Fruit fly (Drosophila melanogaster) whole organism, embryonic: ENCODE data around the gene CG43993.

Experiments used
- Atf6 ChIP-seq: fragments of 200-800 bp; sonication (Bioruptor generic); IDR thresholded peaks from 2 replicates; pipeline ENCODE4 v1.3.6; 2022; ENCODE audit warnings: missing biosample characterization, missing genetic modification characterization
- Bdp1 ChIP-seq: fragments of 200-800 bp; sonication (Bioruptor generic); optimal IDR thresholded peaks from 3 replicates; lab custom pipeline; 2016; ENCODE audit warnings: missing biosample characterization, missing genetic modification characterization
- Blimp-1 ChIP-seq: fragments of 200-800 bp; sonication (Bioruptor generic); optimal IDR thresholded peaks from 3 replicates; lab custom pipeline; 2018; ENCODE audit warnings: missing biosample characterization, missing genetic modification characterization, mild to moderate bottlenecking, moderate library complexity, missing genetic modification reagents
- CG1024 ChIP-seq: fragments of 200-800 bp; sonication (Bioruptor generic); IDR thresholded peaks from 2 replicates; pipeline ENCODE4 v1.3.6; 2022; ENCODE audit warnings: missing biosample characterization, missing genetic modification characterization
- CG12236 ChIP-seq: fragments of 200-800 bp; sonication (Bioruptor generic); optimal IDR thresholded peaks from 2 replicates; lab custom pipeline; 2016; ENCODE audit warnings: missing biosample characterization, missing genetic modification characterization
- CG14050 ChIP-seq: fragments of 200-800 bp; sonication (Bioruptor generic); IDR thresholded peaks from 3 replicates; pipeline ENCODE4 v1.3.6; 2022; ENCODE audit warnings: missing biosample characterization, missing genetic modification characterization
- CG15514 ChIP-seq: fragments of 200-800 bp; sonication (Bioruptor generic); optimal IDR thresholded peaks from 3 replicates; lab custom pipeline; 2017; ENCODE audit warnings: missing biosample characterization, missing genetic modification characterization, mild to moderate bottlenecking, moderate library complexity, missing genetic modification reagents
- CG15601 ChIP-seq: fragments of 200-800 bp; sonication (Bioruptor generic); optimal IDR thresholded peaks from 3 replicates; lab custom pipeline; 2019; ENCODE audit warnings: missing biosample characterization, mild to moderate bottlenecking, missing genetic modification characterization, moderate library complexity
- CG1647 ChIP-seq: fragments of 200-800 bp; sonication (Bioruptor generic); optimal IDR thresholded peaks from 3 replicates; lab custom pipeline; 2016; ENCODE audit warnings: missing biosample characterization, missing genetic modification characterization
- CG16815 ChIP-seq: fragments of 200-800 bp; sonication (Bioruptor generic); optimal IDR thresholded peaks from 3 replicates; lab custom pipeline; 2017; ENCODE audit warnings: missing biosample characterization, mild to moderate bottlenecking, missing genetic modification characterization
- CG17186 ChIP-seq: fragments of 200-800 bp; sonication (Bioruptor generic); optimal IDR thresholded peaks from 3 replicates; lab custom pipeline; 2017; ENCODE audit warnings: missing biosample characterization, missing genetic modification reagents, missing genetic modification characterization
- CG17361 ChIP-seq: fragments of 200-800 bp; sonication (Bioruptor generic); IDR thresholded peaks from 3 replicates; pipeline ENCODE4 v1.3.6; 2022; ENCODE audit warnings: missing biosample characterization, missing genetic modification characterization
- CG17829 ChIP-seq: fragments of 200-800 bp; optimal IDR thresholded peaks from 2 replicates; lab custom pipeline; 2019; ENCODE audit warnings: missing biosample characterization, mild to moderate bottlenecking, missing genetic modification characterization, moderate library complexity
- CG2202 ChIP-seq: fragments of 200-800 bp; sonication (Bioruptor generic); optimal IDR thresholded peaks from 2 replicates; lab custom pipeline; 2018; ENCODE audit warnings: missing biosample characterization, mild to moderate bottlenecking, missing genetic modification characterization
- CG2875 ChIP-seq: fragments of 200-800 bp; sonication (Bioruptor generic); optimal IDR thresholded peaks from 2 replicates; lab custom pipeline; 2017; ENCODE audit warnings: missing biosample characterization, mild to moderate bottlenecking, missing genetic modification characterization, missing genetic modification reagents
- CG30020 ChIP-seq: fragments of 200-800 bp; optimal IDR thresholded peaks from 2 replicates; lab custom pipeline; 2019; ENCODE audit warnings: missing biosample characterization, mild to moderate bottlenecking, missing genetic modification characterization, moderate library complexity
- CG31388 ChIP-seq: fragments of 200-800 bp; sonication (Bioruptor generic); optimal IDR thresholded peaks from 2 replicates; lab custom pipeline; 2016; ENCODE audit warnings: missing biosample characterization, missing genetic modification characterization
- CG32532 ChIP-seq: fragments of 200-800 bp; sonication (Bioruptor generic); IDR thresholded peaks from 2 replicates; pipeline ENCODE4 v1.3.6; 2022; ENCODE audit warnings: missing biosample characterization, missing genetic modification characterization
- CG32772 ChIP-seq: fragments of 200-800 bp; sonication (Bioruptor generic); IDR thresholded peaks from 2 replicates; pipeline ENCODE4 v1.3.6; 2022; ENCODE audit warnings: missing biosample characterization, missing genetic modification characterization
- CG3847 ChIP-seq: fragments of 200-800 bp; sonication (Bioruptor generic); IDR thresholded peaks from 2 replicates; pipeline ENCODE4 v1.3.6; 2022; ENCODE audit warnings: missing biosample characterization, missing genetic modification characterization
- CG4404 ChIP-seq: fragments of 200-800 bp; sonication (Bioruptor generic); IDR thresholded peaks from 2 replicates; pipeline ENCODE4 v1.3.6; 2022; ENCODE audit warnings: missing biosample characterization, missing genetic modification characterization
- CG7928 ChIP-seq: fragments of 200-800 bp; sonication (Bioruptor generic); optimal IDR thresholded peaks from 2 replicates; lab custom pipeline; 2017; ENCODE audit warnings: missing biosample characterization, mild to moderate bottlenecking, missing genetic modification characterization
- CG9817 ChIP-seq: fragments of 200-800 bp; sonication (Bioruptor generic); optimal IDR thresholded peaks from 2 replicates; lab custom pipeline; 2018; ENCODE audit warnings: missing biosample characterization, mild to moderate bottlenecking, missing genetic modification characterization, moderate library complexity
- Camta ChIP-seq: fragments of 200-800 bp; sonication (Bioruptor generic); optimal IDR thresholded peaks from 2 replicates; lab custom pipeline; 2016; ENCODE audit warnings: missing biosample characterization, missing genetic modification characterization
- Dad ChIP-seq: fragments of 200-800 bp; sonication (Bioruptor generic); optimal IDR thresholded peaks from 3 replicates; lab custom pipeline; 2016; ENCODE audit warnings: missing biosample characterization, missing genetic modification characterization
- Gsc ChIP-seq: fragments of 200-800 bp; sonication (Bioruptor generic); IDR thresholded peaks from 2 replicates; pipeline ENCODE4 v1.3.6; 2022; ENCODE audit warnings: missing biosample characterization, missing genetic modification characterization
- Hand ChIP-seq: fragments of 200-800 bp; sonication (Bioruptor generic); optimal IDR thresholded peaks from 2 replicates; lab custom pipeline; 2017; ENCODE audit warnings: mild to moderate bottlenecking, missing biosample characterization, missing genetic modification reagents, missing genetic modification characterization
- Ptx1 ChIP-seq: fragments of 200-800 bp; sonication (Bioruptor generic); IDR thresholded peaks from 2 replicates; pipeline ENCODE4 v1.3.6; 2022; ENCODE audit warnings: missing biosample characterization, missing genetic modification characterization
- Sry-β ChIP-seq: fragments of 200-800 bp; sonication (Bioruptor generic); optimal IDR thresholded peaks from 2 replicates; lab custom pipeline; 2018; ENCODE audit warnings: missing biosample characterization, mild to moderate bottlenecking, missing genetic modification characterization, moderate library complexity
- Taf1 ChIP-seq: fragments of 200-800 bp; sonication (Bioruptor generic); IDR thresholded peaks from 2 replicates; pipeline ENCODE4 v1.3.6; 2022; ENCODE audit warnings: missing biosample characterization, missing genetic modification characterization
- ato ChIP-seq: fragments of 200-800 bp; sonication (Bioruptor generic); IDR thresholded peaks from 2 replicates; pipeline ENCODE4 v1.3.6; 2022; ENCODE audit warnings: missing biosample characterization, missing genetic modification characterization; ENCODE audit not compliant: partially characterized antibody
- bab2 ChIP-seq: fragments of 200-800 bp; sonication (Bioruptor generic); optimal IDR thresholded peaks from 2 replicates; lab custom pipeline; 2016; ENCODE audit warnings: missing biosample characterization, missing genetic modification characterization
- croc ChIP-seq: fragments of 200-800 bp; sonication (Bioruptor generic); conservative IDR thresholded peaks from 3 replicates; pipeline ENCODE4 v1.3.6; 2022; ENCODE audit warnings: missing biosample characterization, missing genetic modification characterization
- cwo ChIP-seq: fragments of 200-800 bp; sonication (Bioruptor generic); optimal IDR thresholded peaks from 3 replicates; lab custom pipeline; 2017; ENCODE audit warnings: missing biosample characterization, missing genetic modification characterization, mild to moderate bottlenecking, moderate library complexity, missing genetic modification reagents
- fd3F ChIP-seq: fragments of 200-800 bp; sonication (Bioruptor generic); optimal IDR thresholded peaks from 2 replicates; lab custom pipeline; 2018; ENCODE audit warnings: missing biosample characterization, mild to moderate bottlenecking, missing genetic modification characterization, moderate library complexity
- gcm2 ChIP-seq: fragments of 200-800 bp; sonication (Bioruptor generic); optimal IDR thresholded peaks from 2 replicates; lab custom pipeline; 2016; ENCODE audit warnings: missing biosample characterization, missing genetic modification characterization
- gfzf ChIP-seq: fragments of 200-800 bp; sonication (Bioruptor generic); optimal IDR thresholded peaks from 2 replicates; lab custom pipeline; 2016; ENCODE audit warnings: missing biosample characterization, mild to moderate bottlenecking, missing genetic modification characterization, moderate library complexity
- gro ChIP-seq: fragments of 200-800 bp; sonication (Bioruptor generic); optimal IDR thresholded peaks from 2 replicates; lab custom pipeline; 2016; ENCODE audit warnings: missing biosample characterization, missing genetic modification characterization
- gsb-n ChIP-seq: fragments of 200-800 bp; sonication (Bioruptor generic); optimal IDR thresholded peaks from 3 replicates; lab custom pipeline; 2018; ENCODE audit warnings: missing biosample characterization, mild to moderate bottlenecking, missing genetic modification characterization
- hbn ChIP-seq: fragments of 200-800 bp; sonication (Bioruptor generic); IDR thresholded peaks from 2 replicates; pipeline ENCODE4 v1.3.6; 2022; ENCODE audit warnings: missing biosample characterization, missing genetic modification characterization; ENCODE audit not compliant: partially characterized antibody
- insv ChIP-seq, 2 experiments: fragments of 200-800 bp; sonication (Bioruptor generic); optimal IDR thresholded peaks; 3 replicates each; lab custom pipeline; 2016 to 2018; ENCODE audit warnings: missing biosample characterization in 2 of 2, missing genetic modification characterization in 2 of 2
- lilli ChIP-seq: fragments of 200-800 bp; sonication (Bioruptor generic); optimal IDR thresholded peaks from 3 replicates; lab custom pipeline; 2016; ENCODE audit warnings: missing biosample characterization, missing genetic modification characterization
- mam ChIP-seq: fragments of 200-800 bp; sonication (Bioruptor generic); optimal IDR thresholded peaks from 3 replicates; lab custom pipeline; 2016; ENCODE audit warnings: missing biosample characterization, missing genetic modification characterization
- oc ChIP-seq: fragments of 200-800 bp; sonication (Bioruptor generic); optimal IDR thresholded peaks from 2 replicates; lab custom pipeline; 2018; ENCODE audit warnings: missing biosample characterization, mild to moderate bottlenecking, missing genetic modification characterization, moderate library complexity
- pho ChIP-seq: fragments of 200-800 bp; sonication (Bioruptor generic); optimal IDR thresholded peaks from 2 replicates; lab custom pipeline; 2016; ENCODE audit warnings: missing biosample characterization, missing genetic modification characterization
- pum ChIP-seq: fragments of 200-800 bp; sonication (Bioruptor generic); optimal IDR thresholded peaks from 2 replicates; lab custom pipeline; 2016; ENCODE audit warnings: missing biosample characterization, missing genetic modification characterization
- salm ChIP-seq: fragments of 200-800 bp; sonication (Bioruptor generic); optimal IDR thresholded peaks from 2 replicates; lab custom pipeline; 2018; ENCODE audit warnings: missing biosample characterization, mild to moderate bottlenecking, missing genetic modification characterization
- so ChIP-seq: fragments of 200-800 bp; sonication (Bioruptor generic); IDR thresholded peaks from 3 replicates; pipeline ENCODE4 v1.3.6; 2022; ENCODE audit warnings: missing biosample characterization, missing genetic modification characterization
- sug ChIP-seq: fragments of 200-800 bp; optimal IDR thresholded peaks from 2 replicates; lab custom pipeline; 2019; ENCODE audit warnings: missing biosample characterization, mild to moderate bottlenecking, missing genetic modification characterization, moderate library complexity
- trem ChIP-seq: fragments of 200-800 bp; optimal IDR thresholded peaks from 3 replicates; lab custom pipeline; 2019; ENCODE audit warnings: missing biosample characterization, mild to moderate bottlenecking, missing genetic modification characterization, moderate library complexity
- unpg ChIP-seq: fragments of 200-800 bp; sonication (Bioruptor generic); optimal IDR thresholded peaks from 3 replicates; lab custom pipeline; 2018; ENCODE audit warnings: missing biosample characterization, mild to moderate bottlenecking, missing genetic modification characterization, moderate library complexity

The CG43993 gene

dm6 chr3L:11992960-11993359, 39.4 kb upstream of the CG43993 start, which contains the start of gene viaf (continued):
- no peak for TF ChIP-seq CG2202 (tag; lab: Kevin White, UChicago)
- TF ChIP-seq CG30020 (tag; lab: Kevin White, UChicago): peak; percentile 65
- TF ChIP-seq CG1024 (GFP tag; lab: Robert Waterston, UW): no peak
- TF ChIP-seq CG17829 (tag; lab: Kevin White, UChicago): peak; percentile 81
- no peak for TF ChIP-seq Hand (GFP tag; lab: Kevin White, UChicago)
- 0 out of 2 replicates have a peak, but pooled peaks have one; percentile 29 for TF ChIP-seq CG3847 (GFP tag; lab: Robert Waterston, UW)
- no peak; the same call in 1 of the 2 replicates for TF ChIP-seq Taf1 (GFP tag; lab: Robert Waterston, UW)
- no peak for TF ChIP-seq croc (GFP tag; lab: Robert Waterston, UW)
- TF ChIP-seq oc (tag; lab: Kevin White, UChicago): no peak
- peak; percentile 86 for TF ChIP-seq ato (GFP tag; lab: Robert Waterston, UW)
- TF ChIP-seq pum (GFP tag; lab: Kevin White, UChicago): no peak
- TF ChIP-seq gro: no peak
- no peak for TF ChIP-seq salm (tag; lab: Kevin White, UChicago)
- no peak for TF ChIP-seq Bdp1
- no peak for TF ChIP-seq unpg (GFP tag; lab: Kevin White, UChicago)
- TF ChIP-seq insv (GFP tag; optimal IDR thresholded peaks at IDR 0.05; lab: Kevin White, UChicago): no peak
- TF ChIP-seq Gsc (GFP tag; lab: Robert Waterston, UW): no peak
- TF ChIP-seq Blimp-1 (GFP tag; lab: Kevin White, UChicago): no peak
- TF ChIP-seq so (GFP tag; lab: Robert Waterston, UW): no peak
- no peak for TF ChIP-seq gcm2
- peak; percentile 31 for TF ChIP-seq mam (GFP tag; lab: Kevin White, UChicago)
- TF ChIP-seq gsb-n: no peak
- TF ChIP-seq CG32772: no peak
- TF ChIP-seq bab2 (GFP tag; lab: Kevin White, UChicago): peak; percentile 18
- no peak; the same call in 2 of the 3 replicates for TF ChIP-seq CG17361 (GFP tag; lab: Robert Waterston, UW)
- peak; percentile 82 for TF ChIP-seq CG17186 (GFP tag; lab: Kevin White, UChicago)
- peak; percentile 61 for TF ChIP-seq lilli (GFP tag; lab: Kevin White, UChicago)
- no peak for TF ChIP-seq CG14050 (GFP tag; lab: Robert Waterston, UW)
- TF ChIP-seq gfzf (GFP tag; lab: Kevin White, UChicago): peak; percentile 8
- no peak for TF ChIP-seq CG16815
- peak; percentile 16 for TF ChIP-seq CG9817
- no peak for TF ChIP-seq sug (tag; lab: Kevin White, UChicago)
- TF ChIP-seq CG1647 (GFP tag; lab: Kevin White, UChicago): peak; percentile 9
- peak; percentile 74 for TF ChIP-seq CG32532 (GFP tag; lab: Robert Waterston, UW)
- TF ChIP-seq Camta (GFP tag; lab: Kevin White, UChicago): no peak
- no peak for TF ChIP-seq Dad (GFP tag; lab: Kevin White, UChicago)
- peak; percentile 83 for TF ChIP-seq CG15514 (GFP tag; lab: Kevin White, UChicago)
- TF ChIP-seq hbn: peak; percentile 85
- no peak for TF ChIP-seq Sry-β (GFP tag; lab: Kevin White, UChicago)
- TF ChIP-seq cwo: no peak
- TF ChIP-seq CG15601 (tag; lab: Kevin White, UChicago): no peak
- TF ChIP-seq fd3F (GFP tag; lab: Kevin White, UChicago): peak; percentile 30
- TF ChIP-seq CG2875 (GFP tag; lab: Kevin White, UChicago): no peak
- no peak for TF ChIP-seq CG4404
- no peak for TF ChIP-seq CG12236 (GFP tag; lab: Kevin White, UChicago)
- peak; percentile 30; the same call in 1 of the 2 replicates for TF ChIP-seq Ptx1 (GFP tag; lab: Robert Waterston, UW)
- no peak for TF ChIP-seq CG31388
- TF ChIP-seq trem (tag; lab: Kevin White, UChicago): peak; percentile 67
- peak; percentile 95 for TF ChIP-seq CG7928 (GFP tag; lab: Kevin White, UChicago)
- TF ChIP-seq pho (GFP tag; lab: Kevin White, UChicago): peak; percentile 10
- no peak for TF ChIP-seq Atf6 (GFP tag; lab: Robert Waterston, UW)
